Fruit fly (Drosophila melanogaster) whole organism, embryonic: Measurements from ENCODE around the gene CG32298.

Source experiments
- Adf1 ChIP-seq: fragments of 200-800 bp; sonication (Bioruptor generic); IDR thresholded peaks from 2 replicates; pipeline ENCODE4 v1.3.6; 2022; ENCODE audit warnings: missing biosample characterization, missing genetic modification characterization
- CG10543 ChIP-seq: fragments of 200-800 bp; sonication (Bioruptor generic); optimal IDR thresholded peaks from 3 replicates; lab custom pipeline; 2017; ENCODE audit warnings: missing biosample characterization, mild to moderate bottlenecking, missing genetic modification characterization, moderate library complexity
- CG11085 ChIP-seq: fragments of 200-800 bp; sonication (Bioruptor generic); IDR thresholded peaks from 2 replicates; pipeline ENCODE4 v1.3.6; 2022; ENCODE audit warnings: missing biosample characterization, missing genetic modification characterization
- CG12769 ChIP-seq: fragments of 200-800 bp; sonication (Bioruptor generic); optimal IDR thresholded peaks from 2 replicates; lab custom pipeline; 2019; ENCODE audit warnings: missing biosample characterization, mild to moderate bottlenecking, missing genetic modification characterization, moderate library complexity
- CG15011 ChIP-seq: fragments of 200-800 bp; sonication (Bioruptor generic); optimal IDR thresholded peaks from 3 replicates; lab custom pipeline; 2018; ENCODE audit warnings: missing biosample characterization, mild to moderate bottlenecking, missing genetic modification characterization
- CG16813 ChIP-seq: fragments of 200-800 bp; sonication (Bioruptor generic); IDR thresholded peaks from 3 replicates; pipeline ENCODE4 v1.3.6; 2022; ENCODE audit warnings: missing biosample characterization, missing genetic modification characterization; ENCODE audit not compliant: partially characterized antibody
- CG2199 ChIP-seq: fragments of 200-800 bp; sonication (Bioruptor generic); IDR thresholded peaks from 3 replicates; pipeline ENCODE4 v1.3.6; 2022; ENCODE audit warnings: missing biosample characterization, missing genetic modification characterization
- CG2202 ChIP-seq: fragments of 200-800 bp; sonication (Bioruptor generic); optimal IDR thresholded peaks from 2 replicates; lab custom pipeline; 2018; ENCODE audit warnings: missing biosample characterization, mild to moderate bottlenecking, missing genetic modification characterization
- CG31441 ChIP-seq: fragments of 200-800 bp; sonication (Bioruptor generic); IDR thresholded peaks from 2 replicates; pipeline ENCODE4 v1.3.6; 2022; ENCODE audit warnings: missing biosample characterization, missing genetic modification characterization
- CG3407 ChIP-seq: fragments of 200-800 bp; sonication (Bioruptor generic); optimal IDR thresholded peaks from 2 replicates; lab custom pipeline; 2018; ENCODE audit warnings: missing biosample characterization, mild to moderate bottlenecking, missing genetic modification characterization
- CG34376 ChIP-seq: fragments of 200-800 bp; sonication (Bioruptor generic); optimal IDR thresholded peaks from 2 replicates; lab custom pipeline; 2018; ENCODE audit warnings: missing biosample characterization, mild to moderate bottlenecking, missing genetic modification characterization
- CG4360 ChIP-seq: fragments of 200-800 bp; sonication (Bioruptor generic); IDR thresholded peaks from 2 replicates; pipeline ENCODE4 v1.3.6; 2022; ENCODE audit warnings: missing biosample characterization, missing genetic modification characterization
- CG4730 ChIP-seq: fragments of 200-800 bp; sonication (Bioruptor generic); IDR thresholded peaks from 2 replicates; pipeline ENCODE4 v1.3.6; 2022; ENCODE audit warnings: missing biosample characterization, missing genetic modification characterization
- CG8290 ChIP-seq, 3 experiments: fragments of 200-800 bp; sonication (Bioruptor generic); optimal IDR thresholded peaks; 2 replicates each; lab custom pipeline; 2016 to 2019; ENCODE audit warnings: missing biosample characterization in 3 of 3, missing genetic modification characterization in 3 of 3, mild to moderate bottlenecking in 2 of 3, moderate library complexity in 1 of 3
- CG9609 ChIP-seq: fragments of 200-800 bp; sonication (Bioruptor generic); optimal IDR thresholded peaks from 3 replicates; lab custom pipeline; 2016; ENCODE audit warnings: missing biosample characterization, missing genetic modification characterization
- CG9817 ChIP-seq: fragments of 200-800 bp; sonication (Bioruptor generic); optimal IDR thresholded peaks from 2 replicates; lab custom pipeline; 2018; ENCODE audit warnings: missing biosample characterization, mild to moderate bottlenecking, missing genetic modification characterization, moderate library complexity
- Deaf1 ChIP-seq: fragments of 200-800 bp; optimal IDR thresholded peaks from 3 replicates; lab custom pipeline; 2019; ENCODE audit warnings: missing biosample characterization, mild to moderate bottlenecking, missing genetic modification characterization, moderate library complexity
- Drgx ChIP-seq: fragments of 200-800 bp; sonication (Bioruptor generic); IDR thresholded peaks from 2 replicates; pipeline ENCODE4 v1.3.6; 2022; ENCODE audit warnings: missing biosample characterization, missing genetic modification characterization
- Ets65A ChIP-seq: fragments of 200-800 bp; sonication (Bioruptor generic); peaks from one replicate; lab custom pipeline; 2016; ENCODE audit warnings: missing biosample characterization, missing genetic modification characterization
- Hmr ChIP-seq: fragments of 200-800 bp; sonication (Bioruptor generic); optimal IDR thresholded peaks from 3 replicates; lab custom pipeline; 2017; ENCODE audit warnings: mild to moderate bottlenecking, missing biosample characterization, missing genetic modification reagents, missing genetic modification characterization
- Hr78 ChIP-seq, 2 experiments: fragments of 200-800 bp in 1 of 2; fragments of >200 bp in 1 of 2; sonication (Bioruptor generic) in 1 of 2; optimal IDR thresholded peaks; 2 replicates each; lab custom pipeline; 2017 to 2019; ENCODE audit warnings: missing biosample characterization in 2 of 2, missing genetic modification characterization in 2 of 2, mild to moderate bottlenecking in 1 of 2, moderate library complexity in 1 of 2
- Jarid2 ChIP-seq: fragments of 200-800 bp; sonication (Bioruptor generic); optimal IDR thresholded peaks from 3 replicates; lab custom pipeline; 2017; ENCODE audit warnings: mild to moderate bottlenecking, missing biosample characterization, missing genetic modification reagents, missing genetic modification characterization
- Med ChIP-seq: fragments of 200-800 bp; sonication (Bioruptor generic); peaks from one replicate; lab custom pipeline; 2016; ENCODE audit warnings: missing biosample characterization, missing genetic modification characterization, mild to moderate bottlenecking, inconsistent platforms, moderate library complexity
- Poxn ChIP-seq: fragments of 200-800 bp; sonication (Bioruptor generic); IDR thresholded peaks from 2 replicates; pipeline ENCODE4 v1.3.6; 2022; ENCODE audit warnings: missing biosample characterization, missing genetic modification characterization
- Stat92E ChIP-seq, 3 experiments: fragments of >200 bp in 2 of 3; fragments of 200-800 bp in 1 of 3; sonication (Bioruptor generic) in 1 of 3; optimal IDR thresholded peaks; 2 replicates each; lab custom pipeline; 2017 to 2019; ENCODE audit warnings: missing biosample characterization in 3 of 3, missing genetic modification characterization in 3 of 3, mild to moderate bottlenecking in 1 of 3, moderate library complexity in 1 of 3
- Tbp ChIP-seq: fragments of >200 bp; optimal IDR thresholded peaks from 2 replicates; lab custom pipeline; 2018; ENCODE audit warnings: missing biosample characterization, missing genetic modification characterization
- Vsx1 ChIP-seq: fragments of 200-800 bp; sonication (Bioruptor generic); optimal IDR thresholded peaks from 2 replicates; lab custom pipeline; 2017; ENCODE audit warnings: missing biosample characterization, mild to moderate bottlenecking, missing genetic modification characterization, missing genetic modification reagents
- Xrp1 ChIP-seq: fragments of 200-800 bp; sonication (Bioruptor generic); IDR thresholded peaks from 2 replicates; pipeline ENCODE4 v1.3.6; 2022; ENCODE audit warnings: missing biosample characterization, missing genetic modification characterization
- bsh ChIP-seq, 2 experiments: fragments of 200-800 bp; sonication (Bioruptor generic); optimal IDR thresholded peaks; 2 replicates each; lab custom pipeline; 2017 to 2018; ENCODE audit warnings: mild to moderate bottlenecking in 2 of 2, missing biosample characterization in 2 of 2, missing genetic modification characterization in 2 of 2, moderate library complexity in 1 of 2
- cad ChIP-seq: fragments of >200 bp; optimal IDR thresholded peaks from 2 replicates; lab custom pipeline; 2017; ENCODE audit warnings: missing biosample characterization, missing genetic modification characterization
- cg ChIP-seq: fragments of 200-800 bp; sonication (Bioruptor generic); optimal IDR thresholded peaks from 3 replicates; lab custom pipeline; 2019; ENCODE audit warnings: missing biosample characterization, mild to moderate bottlenecking, missing genetic modification characterization, moderate library complexity
- chinmo ChIP-seq: fragments of 200-800 bp; sonication (Bioruptor generic); IDR thresholded peaks from 4 replicates; pipeline ENCODE4 v1.3.6; 2022; ENCODE audit warnings: missing biosample characterization, missing genetic modification characterization; ENCODE audit not compliant: partially characterized antibody
- crol ChIP-seq: fragments of 200-800 bp; sonication (Bioruptor generic); IDR thresholded peaks from 2 replicates; pipeline ENCODE4 v1.3.6; 2022; ENCODE audit warnings: missing biosample characterization, missing genetic modification characterization
- cwo ChIP-seq: fragments of 200-800 bp; sonication (Bioruptor generic); optimal IDR thresholded peaks from 3 replicates; lab custom pipeline; 2017; ENCODE audit warnings: missing biosample characterization, missing genetic modification characterization, mild to moderate bottlenecking, moderate library complexity, missing genetic modification reagents
- disco-r ChIP-seq: fragments of 200-800 bp; sonication (Bioruptor generic); optimal IDR thresholded peaks from 2 replicates; lab custom pipeline; 2016; ENCODE audit warnings: missing biosample characterization, missing genetic modification characterization
- fru ChIP-seq: fragments of >200 bp; optimal IDR thresholded peaks from 2 replicates; lab custom pipeline; 2017
- gro ChIP-seq: fragments of 200-800 bp; sonication (Bioruptor generic); optimal IDR thresholded peaks from 2 replicates; lab custom pipeline; 2016; ENCODE audit warnings: missing biosample characterization, missing genetic modification characterization
- nom ChIP-seq: fragments of 200-800 bp; sonication (Bioruptor generic); optimal IDR thresholded peaks from 2 replicates; lab custom pipeline; 2017; ENCODE audit warnings: missing biosample characterization, missing genetic modification characterization, mild to moderate bottlenecking, moderate library complexity, missing genetic modification reagents
- psq ChIP-seq: fragments of 200-800 bp; sonication (Bioruptor generic); optimal IDR thresholded peaks from 2 replicates; lab custom pipeline; 2017; ENCODE audit warnings: missing biosample characterization, missing genetic modification characterization
- sd ChIP-seq: fragments of 200-800 bp; sonication (Bioruptor generic); optimal IDR thresholded peaks from 3 replicates; lab custom pipeline; 2018; ENCODE audit warnings: missing biosample characterization, mild to moderate bottlenecking, missing genetic modification characterization, moderate library complexity
- sens ChIP-seq: fragments of 200-800 bp; sonication (Bioruptor generic); peaks from one replicate; lab custom pipeline; 2016; ENCODE audit warnings: missing biosample characterization, missing genetic modification characterization
- sug ChIP-seq: fragments of 200-800 bp; optimal IDR thresholded peaks from 2 replicates; lab custom pipeline; 2019; ENCODE audit warnings: missing biosample characterization, mild to moderate bottlenecking, missing genetic modification characterization, moderate library complexity
- tap ChIP-seq: fragments of 200-800 bp; optimal IDR thresholded peaks from 3 replicates; lab custom pipeline; 2019; ENCODE audit warnings: missing biosample characterization, mild to moderate bottlenecking, missing genetic modification characterization, moderate library complexity
- tna ChIP-seq: fragments of 200-800 bp; sonication (Bioruptor generic); IDR thresholded peaks from 2 replicates; pipeline ENCODE4 v1.3.6; 2022; ENCODE audit warnings: missing biosample characterization, missing genetic modification characterization; ENCODE audit not compliant: partially characterized antibody

The CG32298 gene

dm6 chr3L:2433358-2433757, 42.6 kb upstream of the CG32298 start (continued):
- TF ChIP-seq CG15011 (GFP tag; lab: Kevin White, UChicago) (peak; percentile 5), sens (GFP tag; lab: Kevin White, UChicago) (peak; percentile 61), Poxn (GFP tag; lab: Robert Waterston, UW) (no peak), CG3407 (peak; percentile 9), tap (tag; lab: Kevin White, UChicago) (no peak), fru (no peak), Xrp1 (0 out of 2 replicates have a peak, but pooled peaks have one; percentile 19), Hmr (GFP tag; lab: Kevin White, UChicago) (peak; percentile 7), Vsx1 (peak; percentile 4), CG11085 (GFP tag; lab: Robert Waterston, UW) (peak; percentile 15; the same call in 1 of the 2 replicates), CG2202 (tag; lab: Kevin White, UChicago) (no peak)

DNA sequence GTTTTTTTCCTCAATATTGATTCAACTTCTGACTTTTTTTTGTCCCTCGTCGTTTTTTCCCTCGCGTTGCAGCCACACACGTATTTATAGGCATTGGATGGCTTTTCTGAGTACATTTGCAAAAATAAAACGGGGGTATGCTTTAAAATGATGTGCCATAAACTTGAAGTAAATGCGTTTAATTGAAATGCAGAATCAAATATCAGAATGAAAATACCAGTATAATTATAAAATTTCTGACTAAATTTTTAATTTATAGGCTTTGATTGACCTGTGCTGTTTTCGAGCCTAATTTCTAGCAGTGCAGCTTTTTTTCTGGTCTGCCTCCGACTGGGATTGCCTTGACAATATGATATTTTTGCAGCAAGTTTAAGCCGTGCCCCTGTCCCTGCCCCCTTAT, 40.6 kb upstream of the CG32298 start:
- TF ChIP-seq tna (GFP tag; lab: Robert Waterston, UW) (no peak), Drgx (GFP tag; lab: Robert Waterston, UW) (peak; percentile 83), Poxn (GFP tag; lab: Robert Waterston, UW) (no peak), sens (GFP tag; lab: Kevin White, UChicago) (peak; percentile 55), Ets65A (peak; percentile 80), nom (peak; percentile 43)

DNA sequence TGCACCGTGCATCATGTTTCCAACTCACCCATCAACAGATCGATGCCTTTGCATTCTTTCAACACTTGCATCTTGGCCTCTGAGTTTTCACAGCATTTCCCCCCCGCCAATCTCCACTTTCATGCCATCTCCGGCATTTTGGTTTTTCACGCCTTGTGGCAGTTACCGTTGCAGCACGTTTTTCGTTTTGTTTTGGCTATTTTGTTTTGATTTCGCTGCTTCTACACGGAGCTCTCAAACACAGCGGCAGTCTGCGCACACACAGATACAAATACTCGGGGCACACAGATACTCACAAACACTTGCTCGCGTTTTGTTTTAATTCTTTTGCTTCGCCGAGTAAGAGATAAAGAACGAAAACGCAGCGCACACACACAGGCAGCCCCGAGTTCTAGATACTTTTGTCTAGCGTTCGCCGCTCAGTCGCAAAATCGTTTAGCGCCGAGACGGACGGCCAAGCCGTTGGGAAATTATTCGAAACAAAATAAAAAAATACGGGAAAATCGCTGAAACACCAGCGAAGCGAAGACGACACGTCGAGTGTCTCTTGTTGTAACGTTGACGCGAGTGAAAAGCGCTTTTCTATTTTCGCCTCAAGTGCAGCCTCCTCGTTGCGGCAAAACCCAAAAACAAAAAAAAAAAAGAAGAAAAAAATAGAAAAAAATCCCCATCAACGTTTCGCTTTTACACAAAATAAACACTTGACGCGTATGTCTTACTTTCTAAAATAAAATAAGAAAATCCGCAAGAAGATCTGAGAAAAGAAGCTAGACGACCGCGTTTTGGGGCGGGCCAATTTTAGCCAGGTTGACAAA, 37.9 kb upstream of the CG32298 start:
- peak; percentile 66 for TF ChIP-seq cwo (GFP tag; lab: Kevin White, UChicago)
- TF ChIP-seq CG12769 (tag; lab: Kevin White, UChicago): peak; percentile 2
- TF ChIP-seq CG9609 (GFP tag; lab: Kevin White, UChicago): no peak
- no peak for TF ChIP-seq CG8290 (GFP tag; optimal IDR thresholded peaks at IDR 0.05; lab: Kevin White, UChicago)
- TF ChIP-seq CG8290 (tag; optimal IDR thresholded peaks at IDR 0.05; lab: Kevin White, UChicago): peak in 1 of 2 experiments; percentile 22
- TF ChIP-seq crol: peak; percentile 42
- TF ChIP-seq sug (tag; lab: Kevin White, UChicago): peak; percentile 22
- no peak for TF ChIP-seq disco-r (GFP tag; lab: Kevin White, UChicago)
- TF ChIP-seq Jarid2: peak; percentile 60
- TF ChIP-seq CG10543 (GFP tag; lab: Kevin White, UChicago): peak; percentile 8
- no peak for TF ChIP-seq gro (GFP tag; lab: Kevin White, UChicago)
- TF ChIP-seq cg (GFP tag; lab: Kevin White, UChicago): peak; percentile 92
- TF ChIP-seq Med (GFP tag; lab: Kevin White, UChicago): peak; percentile 73
- no peak for TF ChIP-seq CG4730 (GFP tag; lab: Robert Waterston, UW)
- peak; percentile 23 for TF ChIP-seq sd (tag; lab: Kevin White, UChicago)
- TF ChIP-seq chinmo (GFP tag; lab: Robert Waterston, UW): peak; percentile 89; the same call in 2 of the 4 replicates
- peak; percentile 71 for TF ChIP-seq Drgx (GFP tag; lab: Robert Waterston, UW)
- peak; percentile 2 for TF ChIP-seq CG34376 (GFP tag; lab: Kevin White, UChicago)
- TF ChIP-seq nom: peak; percentile 69
- TF ChIP-seq CG2199 (GFP tag; lab: Robert Waterston, UW): peak; percentile 67; the same call in 1 of the 3 replicates
- no peak for TF ChIP-seq Tbp (GFP tag; lab: Kevin White, UChicago)
- no peak for TF ChIP-seq CG16813 (GFP tag; lab: Robert Waterston, UW)
- TF ChIP-seq CG4360 (GFP tag; lab: Robert Waterston, UW): 0 out of 2 replicates have a peak, but pooled peaks have one; percentile 21
- TF ChIP-seq psq: peak; percentile 26
- TF ChIP-seq Stat92E (GFP tag; optimal IDR thresholded peaks at IDR 0.05; lab: Kevin White, UChicago): peak in 1 of 3 experiments; percentile 15
- peak in 1 of 2 experiments; percentile 75 for TF ChIP-seq bsh (GFP tag; optimal IDR thresholded peaks at IDR 0.05; lab: Kevin White, UChicago)
- TF ChIP-seq Deaf1 (tag; lab: Kevin White, UChicago): peak; percentile 74
- no peak for TF ChIP-seq CG31441
- no peak for TF ChIP-seq cad (GFP tag; lab: Kevin White, UChicago)
- TF ChIP-seq Hr78 (GFP tag; optimal IDR thresholded peaks at IDR 0.05; lab: Kevin White, UChicago): peak in 1 of 2 experiments; percentile 18
- peak; percentile 53 for TF ChIP-seq Adf1 (GFP tag; lab: Robert Waterston, UW)
- no peak for TF ChIP-seq CG9817 (tag; lab: Kevin White, UChicago)
